Fruit fly (Drosophila melanogaster) whole organism, embryonic: Measurements from ENCODE around the gene CG4332.
A peak's percentile ranks its signal among the peaks of the same experiment; 100 is the strongest.

ENCODE experiments used
- Atf3 ChIP-seq: fragments of 200-800 bp; sonication (Bioruptor generic); optimal IDR thresholded peaks from 3 replicates; lab custom pipeline; 2016; ENCODE audit warnings: missing biosample characterization, missing genetic modification characterization
- Bgb ChIP-seq: fragments of 200-800 bp; sonication (Bioruptor generic); IDR thresholded peaks from 2 replicates; pipeline ENCODE4 v1.3.6; 2022; ENCODE audit warnings: missing biosample characterization, missing genetic modification characterization; ENCODE audit not compliant: partially characterized antibody
- CG10147 ChIP-seq: fragments of 200-800 bp; sonication (Bioruptor generic); optimal IDR thresholded peaks from 2 replicates; lab custom pipeline; 2019; ENCODE audit warnings: missing biosample characterization, mild to moderate bottlenecking, missing genetic modification characterization, moderate library complexity
- CG1024 ChIP-seq: fragments of 200-800 bp; sonication (Bioruptor generic); IDR thresholded peaks from 2 replicates; pipeline ENCODE4 v1.3.6; 2022; ENCODE audit warnings: missing biosample characterization, missing genetic modification characterization
- CG12219 ChIP-seq: fragments of 200-800 bp; sonication (Bioruptor generic); optimal IDR thresholded peaks from 3 replicates; lab custom pipeline; 2018; ENCODE audit warnings: missing biosample characterization, mild to moderate bottlenecking, missing genetic modification characterization
- CG12299 ChIP-seq: fragments of 200-800 bp; sonication (Bioruptor generic); optimal IDR thresholded peaks from 2 replicates; lab custom pipeline; 2018; ENCODE audit warnings: missing biosample characterization, mild to moderate bottlenecking, missing genetic modification characterization
- CG12942 ChIP-seq: fragments of 200-800 bp; sonication (Bioruptor generic); optimal IDR thresholded peaks from 3 replicates; lab custom pipeline; 2016; ENCODE audit warnings: missing biosample characterization, missing genetic modification characterization
- CG13894 ChIP-seq: fragments of 200-800 bp; sonication (Bioruptor generic); optimal IDR thresholded peaks from 3 replicates; lab custom pipeline; 2018; ENCODE audit warnings: missing biosample characterization, mild to moderate bottlenecking, missing genetic modification characterization, moderate library complexity
- CG14441 ChIP-seq: fragments of 200-800 bp; sonication (Bioruptor generic); IDR thresholded peaks from 2 replicates; pipeline ENCODE4 v1.3.6; 2022; ENCODE audit warnings: missing biosample characterization, missing genetic modification characterization
- CG15269 ChIP-seq: fragments of 200-800 bp; sonication (Bioruptor generic); optimal IDR thresholded peaks from 2 replicates; lab custom pipeline; 2018; ENCODE audit warnings: missing biosample characterization, mild to moderate bottlenecking, missing genetic modification characterization, moderate library complexity
- CG16779 ChIP-seq: fragments of 200-800 bp; sonication (Bioruptor generic); IDR thresholded peaks from 2 replicates; pipeline ENCODE4 v1.3.6; 2022; ENCODE audit warnings: missing biosample characterization, missing genetic modification characterization
- CG18476 ChIP-seq: fragments of 200-800 bp; sonication (Bioruptor generic); optimal IDR thresholded peaks from 2 replicates; lab custom pipeline; 2016; ENCODE audit warnings: missing biosample characterization, mild to moderate bottlenecking, missing genetic modification characterization
- CG30431 ChIP-seq: fragments of 200-800 bp; sonication (Bioruptor generic); optimal IDR thresholded peaks from 2 replicates; lab custom pipeline; 2017; ENCODE audit warnings: missing biosample characterization, missing genetic modification characterization
- CG32772 ChIP-seq: fragments of 200-800 bp; sonication (Bioruptor generic); IDR thresholded peaks from 2 replicates; pipeline ENCODE4 v1.3.6; 2022; ENCODE audit warnings: missing biosample characterization, missing genetic modification characterization
- CG3281 ChIP-seq: fragments of 200-800 bp; sonication (Bioruptor generic); optimal IDR thresholded peaks from 3 replicates; lab custom pipeline; 2017; ENCODE audit warnings: missing biosample characterization, mild to moderate bottlenecking, missing genetic modification characterization
- CG3726 ChIP-seq: fragments of 200-800 bp; sonication (Bioruptor generic); IDR thresholded peaks from 3 replicates; pipeline ENCODE4, ENCODE4 v1.3.6; 2022; ENCODE audit warnings: missing biosample characterization, missing genetic modification characterization
- CG4617 ChIP-seq: fragments of 200-800 bp; sonication (Bioruptor generic); optimal IDR thresholded peaks from 3 replicates; lab custom pipeline; 2016; ENCODE audit warnings: missing biosample characterization, missing genetic modification characterization, borderline replicate concordance
- CG8281 ChIP-seq: fragments of 200-800 bp; sonication (Bioruptor generic); optimal IDR thresholded peaks from 2 replicates; lab custom pipeline; 2018; ENCODE audit warnings: missing biosample characterization, mild to moderate bottlenecking, missing genetic modification characterization, moderate library complexity
- CG8388 ChIP-seq: fragments of 200-800 bp; sonication (Bioruptor generic); optimal IDR thresholded peaks from 2 replicates; lab custom pipeline; 2019; ENCODE audit warnings: missing biosample characterization, mild to moderate bottlenecking, missing genetic modification characterization, moderate library complexity
- CG8944 ChIP-seq: fragments of 200-800 bp; sonication (Bioruptor generic); optimal IDR thresholded peaks from 3 replicates; lab custom pipeline; 2016; ENCODE audit warnings: missing biosample characterization, missing genetic modification characterization
- D19A ChIP-seq: fragments of 200-800 bp; optimal IDR thresholded peaks from 3 replicates; lab custom pipeline; 2019; ENCODE audit warnings: missing biosample characterization, mild to moderate bottlenecking, missing genetic modification characterization, moderate library complexity
- Dek ChIP-seq: fragments of 200-800 bp; sonication (Bioruptor generic); optimal IDR thresholded peaks from 3 replicates; lab custom pipeline; 2019; ENCODE audit warnings: missing biosample characterization, mild to moderate bottlenecking, missing genetic modification characterization, moderate library complexity
- Dip2 ChIP-seq: fragments of 200-800 bp; sonication (Bioruptor generic); IDR thresholded peaks from 2 replicates; pipeline ENCODE4 v1.3.6; 2022; ENCODE audit warnings: missing biosample characterization, missing genetic modification characterization
- E2f1 ChIP-seq: fragments of 200-800 bp; sonication (Bioruptor generic); IDR thresholded peaks from 2 replicates; pipeline ENCODE4 v1.3.6; 2022; ENCODE audit warnings: missing biosample characterization, missing genetic modification characterization
- ERR ChIP-seq: fragments of 200-800 bp; sonication (Bioruptor generic); optimal IDR thresholded peaks from 2 replicates; lab custom pipeline; 2016; ENCODE audit warnings: missing biosample characterization, missing genetic modification characterization
- HLH4C ChIP-seq: fragments of 200-800 bp; sonication (Bioruptor generic); IDR thresholded peaks from 3 replicates; pipeline ENCODE4 v1.3.6; 2022; ENCODE audit warnings: missing biosample characterization, missing genetic modification characterization; ENCODE audit not compliant: partially characterized antibody
- Lim3 ChIP-seq: fragments of 200-800 bp; sonication (Bioruptor generic); IDR thresholded peaks from 2 replicates; pipeline ENCODE4 v1.3.6; 2022; ENCODE audit warnings: missing biosample characterization, missing genetic modification characterization
- MBD-R2 ChIP-seq: fragments of 200-800 bp; sonication (Bioruptor generic); IDR thresholded peaks from 2 replicates; pipeline ENCODE4 v1.3.6; 2022; ENCODE audit warnings: missing biosample characterization, missing genetic modification characterization
- Mrtf ChIP-seq: fragments of 200-800 bp; sonication (Bioruptor generic); IDR thresholded peaks from 3 replicates; pipeline ENCODE4 v1.3.6; 2022; ENCODE audit warnings: missing biosample characterization, missing genetic modification characterization
- NC2β ChIP-seq: fragments of 200-800 bp; sonication (Bioruptor generic); optimal IDR thresholded peaks from 2 replicates; lab custom pipeline; 2016; ENCODE audit warnings: missing biosample characterization, missing genetic modification characterization
- Pdp1 ChIP-seq, 2 experiments: fragments of 200-800 bp; sonication (Bioruptor generic); optimal IDR thresholded peaks; 3 replicates each; lab custom pipeline; 2016; ENCODE audit warnings: missing biosample characterization in 2 of 2, missing genetic modification characterization in 2 of 2, mild to moderate bottlenecking in 1 of 2, moderate library complexity in 1 of 2
- TFAM ChIP-seq: fragments of 200-800 bp; sonication (Bioruptor generic); optimal IDR thresholded peaks from 2 replicates; lab custom pipeline; 2017; ENCODE audit warnings: missing biosample characterization, missing genetic modification characterization, inconsistent platforms
- ap ChIP-seq: fragments of 200-800 bp; sonication (Bioruptor generic); IDR thresholded peaks from 2 replicates; pipeline ENCODE4 v1.3.6; 2022; ENCODE audit warnings: missing biosample characterization, missing genetic modification characterization
- az2 ChIP-seq: fragments of 200-800 bp; sonication (Bioruptor generic); optimal IDR thresholded peaks from 3 replicates; lab custom pipeline; 2016; ENCODE audit warnings: missing biosample characterization, missing genetic modification characterization
- bbx ChIP-seq: fragments of 200-800 bp; sonication (Bioruptor generic); IDR thresholded peaks from 2 replicates; pipeline ENCODE4 v1.3.6; 2022; ENCODE audit warnings: missing biosample characterization, missing genetic modification characterization; ENCODE audit not compliant: partially characterized antibody
- cwo ChIP-seq: fragments of 200-800 bp; sonication (Bioruptor generic); optimal IDR thresholded peaks from 3 replicates; lab custom pipeline; 2017; ENCODE audit warnings: missing biosample characterization, missing genetic modification characterization, mild to moderate bottlenecking, moderate library complexity, missing genetic modification reagents
- dysf ChIP-seq: fragments of 200-800 bp; sonication (Bioruptor generic); IDR thresholded peaks from 3 replicates; pipeline ENCODE4 v1.3.6; 2022; ENCODE audit warnings: missing biosample characterization, missing genetic modification characterization
- gro ChIP-seq: fragments of 200-800 bp; sonication (Bioruptor generic); optimal IDR thresholded peaks from 2 replicates; lab custom pipeline; 2016; ENCODE audit warnings: missing biosample characterization, missing genetic modification characterization
- gsb ChIP-seq: fragments of 200-800 bp; sonication (Bioruptor generic); IDR thresholded peaks from 2 replicates; pipeline ENCODE4 v1.3.6; 2022; ENCODE audit warnings: missing biosample characterization, missing genetic modification characterization
- ham ChIP-seq: fragments of 200-800 bp; sonication (Bioruptor generic); IDR thresholded peaks from 2 replicates; pipeline ENCODE4 v1.3.6; 2022; ENCODE audit warnings: missing biosample characterization, missing genetic modification characterization
- inv ChIP-seq: fragments of 200-800 bp; sonication (Bioruptor generic); IDR thresholded peaks from 2 replicates; pipeline ENCODE4 v1.3.6; 2022; ENCODE audit warnings: missing biosample characterization, missing genetic modification characterization; ENCODE audit not compliant: partially characterized antibody
- nerfin-2 ChIP-seq: fragments of 200-800 bp; sonication (Bioruptor generic); IDR thresholded peaks from 2 replicates; pipeline ENCODE4 v1.3.6; 2022; ENCODE audit warnings: missing biosample characterization, missing genetic modification characterization; ENCODE audit not compliant: partially characterized antibody
- ranshi ChIP-seq: fragments of 200-800 bp; sonication (Bioruptor generic); IDR thresholded peaks from 2 replicates; pipeline ENCODE4 v1.3.6; 2022; ENCODE audit warnings: missing biosample characterization, missing genetic modification characterization
- row ChIP-seq: fragments of 200-800 bp; sonication (Bioruptor generic); IDR thresholded peaks from 3 replicates; pipeline ENCODE4 v1.3.6; 2022; ENCODE audit warnings: missing biosample characterization, missing genetic modification characterization
- sim ChIP-seq: fragments of 200-800 bp; sonication (Bioruptor generic); IDR thresholded peaks from 2 replicates; pipeline ENCODE4 v1.3.6; 2022; ENCODE audit warnings: missing biosample characterization, missing genetic modification characterization
- sna ChIP-seq: fragments of 200-800 bp; sonication (Bioruptor generic); IDR thresholded peaks from 2 replicates; pipeline ENCODE4 v1.3.6; 2022; ENCODE audit warnings: missing biosample characterization, missing genetic modification characterization; ENCODE audit not compliant: partially characterized antibody
- twi ChIP-seq: fragments of 200-800 bp; optimal IDR thresholded peaks from 2 replicates; lab custom pipeline; 2019; ENCODE audit warnings: missing biosample characterization, mild to moderate bottlenecking, missing genetic modification characterization, moderate library complexity
- tx ChIP-seq: fragments of 200-800 bp; sonication (Bioruptor generic); optimal IDR thresholded peaks from 2 replicates; lab custom pipeline; 2016; ENCODE audit warnings: missing biosample characterization, missing genetic modification characterization
- unc-4 ChIP-seq: fragments of 200-800 bp; sonication (Bioruptor generic); IDR thresholded peaks from 2 replicates; pipeline ENCODE4 v1.3.6; 2022; ENCODE audit warnings: missing biosample characterization, missing genetic modification characterization; ENCODE audit not compliant: partially characterized antibody
- vvl ChIP-seq: fragments of 200-800 bp; sonication (Bioruptor generic); IDR thresholded peaks from 2 replicates; pipeline ENCODE4 v1.3.6; 2022; ENCODE audit warnings: missing biosample characterization, missing genetic modification characterization
- wdn ChIP-seq: fragments of 200-800 bp; sonication (Bioruptor generic); IDR thresholded peaks from 2 replicates; pipeline ENCODE4 v1.3.6; 2022; ENCODE audit warnings: missing biosample characterization, missing genetic modification characterization

The CG4332 gene

DNA sequence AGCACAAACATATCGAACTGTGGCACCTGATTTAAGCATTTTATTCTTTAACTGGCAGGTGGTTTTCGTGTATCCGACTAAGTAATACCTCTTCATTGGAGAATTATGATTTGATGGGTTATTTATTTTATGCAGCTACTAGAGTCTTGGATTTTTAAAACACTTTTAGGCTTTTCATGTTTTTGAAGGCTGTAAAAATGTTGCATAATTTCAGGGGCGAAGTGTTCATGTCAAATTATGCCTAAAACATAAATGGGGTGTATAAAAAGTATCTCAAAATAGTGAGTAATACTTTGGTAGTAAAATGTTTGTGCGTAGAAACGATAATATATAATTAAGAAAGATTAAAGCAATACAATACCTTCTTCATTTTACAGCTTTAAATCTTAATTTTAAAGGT lies 20.0 kb upstream of the CG4332 start (continued):
- no peak for TF ChIP-seq CG15269 (tag; lab: Kevin White, UChicago)
- no peak for TF ChIP-seq CG13894 (tag; lab: Kevin White, UChicago)
- TF ChIP-seq CG1024 (GFP tag; lab: Robert Waterston, UW): no peak
- no peak for TF ChIP-seq row (GFP tag; lab: Robert Waterston, UW)
- no peak for TF ChIP-seq nerfin-2 (GFP tag; lab: Robert Waterston, UW)
- TF ChIP-seq E2f1: no peak
- TF ChIP-seq CG12942 (GFP tag; lab: Kevin White, UChicago): no peak
- TF ChIP-seq TFAM (GFP tag; lab: Kevin White, UChicago): no peak
- no peak for TF ChIP-seq twi (tag; lab: Kevin White, UChicago)
- no peak for TF ChIP-seq ham (GFP tag; lab: Robert Waterston, UW)
- peak; percentile 44 for TF ChIP-seq HLH4C (GFP tag; lab: Robert Waterston, UW)
- no peak for TF ChIP-seq CG16779 (GFP tag; lab: Robert Waterston, UW)
- TF ChIP-seq CG10147 (GFP tag; lab: Kevin White, UChicago): no peak
- TF ChIP-seq az2 (GFP tag; lab: Kevin White, UChicago): no peak
- TF ChIP-seq Lim3 (GFP tag; lab: Robert Waterston, UW): no peak
- no peak for TF ChIP-seq unc-4 (GFP tag; lab: Robert Waterston, UW)
- no peak for TF ChIP-seq inv (GFP tag; lab: Robert Waterston, UW)
- peak in 1 of 2 experiments; percentile 0 for TF ChIP-seq Pdp1 (GFP tag; optimal IDR thresholded peaks at IDR 0.05; lab: Kevin White, UChicago)
- no peak for TF ChIP-seq CG14441 (GFP tag; lab: Robert Waterston, UW)
- no peak for TF ChIP-seq CG12219
- TF ChIP-seq CG18476 (GFP tag; lab: Kevin White, UChicago): peak; percentile 47
- no peak for TF ChIP-seq Atf3 (GFP tag; lab: Kevin White, UChicago)
- TF ChIP-seq sna (GFP tag; lab: Robert Waterston, UW): no peak
- TF ChIP-seq cwo (GFP tag; lab: Kevin White, UChicago): no peak
- TF ChIP-seq gsb (GFP tag; lab: Robert Waterston, UW): no peak
- peak; percentile 7 for TF ChIP-seq D19A (tag; lab: Kevin White, UChicago)
- TF ChIP-seq Dek (tag; lab: Kevin White, UChicago): peak; percentile 13
- TF ChIP-seq CG30431 (GFP tag; lab: Kevin White, UChicago): no peak
- no peak for TF ChIP-seq dysf (GFP tag; lab: Robert Waterston, UW)
- 0 out of 2 replicates have a peak, but pooled peaks have one; percentile 29 for TF ChIP-seq Bgb (GFP tag; lab: Robert Waterston, UW)
- TF ChIP-seq ranshi (GFP tag; lab: Robert Waterston, UW): no peak
- TF ChIP-seq CG12299 (tag; lab: Kevin White, UChicago): no peak
- TF ChIP-seq sim (GFP tag; lab: Robert Waterston, UW): no peak

DNA sequence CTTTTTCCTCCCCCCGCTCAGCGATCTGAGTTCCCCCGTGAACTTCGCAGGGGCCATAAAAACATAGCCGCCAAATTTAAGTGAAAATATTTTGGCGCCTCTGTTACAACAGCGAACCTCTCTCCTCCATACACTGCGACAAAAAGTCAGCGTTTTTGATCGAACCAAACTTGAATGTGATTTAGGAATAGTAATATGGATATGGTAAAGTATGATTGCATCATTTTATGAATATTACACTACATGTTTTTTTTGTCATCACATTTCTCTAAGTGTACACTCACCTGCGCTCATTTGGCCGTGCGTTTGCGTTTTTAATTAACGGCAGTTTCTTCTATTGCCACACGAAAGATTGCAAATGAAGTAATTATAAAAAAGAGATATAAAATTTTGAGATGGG lies 19.1 kb upstream of the CG4332 start:
- TF ChIP-seq NC2β: peak; percentile 10
- no peak for TF ChIP-seq sna (GFP tag; lab: Robert Waterston, UW)
- peak; percentile 24; the same call in 1 of the 2 replicates for TF ChIP-seq MBD-R2 (GFP tag; lab: Robert Waterston, UW)
- no peak for TF ChIP-seq CG4617 (GFP tag; lab: Kevin White, UChicago)
- TF ChIP-seq wdn (GFP tag; lab: Robert Waterston, UW): 0 out of 2 replicates have a peak, but pooled peaks have one; percentile 8
- TF ChIP-seq gro: no peak
- TF ChIP-seq CG3281 (GFP tag; lab: Kevin White, UChicago): no peak
- no peak for TF ChIP-seq Dip2 (GFP tag; lab: Robert Waterston, UW)
- TF ChIP-seq CG8944 (GFP tag; lab: Kevin White, UChicago): peak; percentile 57
- peak; percentile 85 for TF ChIP-seq vvl
- TF ChIP-seq CG8388: peak; percentile 61
- TF ChIP-seq CG8281 (tag; lab: Kevin White, UChicago): peak; percentile 19
- TF ChIP-seq ERR: no peak
- TF ChIP-seq CG32772: 0 out of 2 replicates have a peak, but pooled peaks have one; percentile 35
- TF ChIP-seq tx (GFP tag; lab: Kevin White, UChicago): peak; percentile 9
- TF ChIP-seq Mrtf (GFP tag; lab: Robert Waterston, UW): peak; percentile 44; the same call in 1 of the 3 replicates
- no peak for TF ChIP-seq bbx (GFP tag; lab: Robert Waterston, UW)
- 0 out of 3 replicates have a peak, but pooled peaks have one; percentile 41 for TF ChIP-seq CG3726 (GFP tag; lab: Robert Waterston, UW)
- peak; percentile 29; the same call in 1 of the 2 replicates for TF ChIP-seq ap (GFP tag; lab: Robert Waterston, UW)
